Worm (Caenorhabditis elegans): Measurements from ENCODE around the gene ulp-1.

Gene ulp-1

ce11 chrIII:5146749-5147148 is 22.9 kb downstream of the ulp-1 start:
- no peak for TF ChIP-seq unc-86 (tag; optimal IDR thresholded peaks at IDR 0.05)
- peak; percentile 91 for TF ChIP-seq elt-2 (tag; optimal IDR thresholded peaks at IDR 0.05)
- TF ChIP-seq tbx-2 (tag; optimal IDR thresholded peaks at IDR 0.05): peak; percentile 74

ce11 chrIII:5145874-5146273 is 23.7 kb downstream of the ulp-1 start:
- TF ChIP-seq tbx-7 (tag; optimal IDR thresholded peaks at IDR 0.05) (no peak), K02D7.2 (tag; optimal IDR thresholded peaks at IDR 0.05) (no peak), ceh-9 (tag; optimal IDR thresholded peaks at IDR 0.05) (no peak), lim-6 (tag; optimal IDR thresholded peaks at IDR 0.05) (no peak), sox-4 (tag; optimal IDR thresholded peaks at IDR 0.05) (no peak), mec-3 (tag; optimal IDR thresholded peaks at IDR 0.05; ENCODE audit: borderline replicate concordance) (no peak), ama-1 (optimal IDR thresholded peaks at IDR 0.05) (no peak), ceh-48 (tag; optimal IDR thresholded peaks at IDR 0.05) (no peak), C08G9.2 (tag; optimal IDR thresholded peaks at IDR 0.05) (no peak), hlh-13 (GFP tag; optimal IDR thresholded peaks at IDR 0.05) (no peak), elt-4 (tag; optimal IDR thresholded peaks at IDR 0.05) (no peak), rnt-1 (tag; optimal IDR thresholded peaks at IDR 0.05) (no peak), ceh-2 (tag; optimal IDR thresholded peaks at IDR 0.05) (no peak), pat-9 (tag; optimal IDR thresholded peaks at IDR 0.05) (no peak), ahr-1 (tag; optimal IDR thresholded peaks at IDR 0.05) (no peak)

ce11 chrIII:5144169-5144568 is 25.4 kb downstream of the ulp-1 start:
- no peak for TF ChIP-seq madf-2 (tag; optimal IDR thresholded peaks at IDR 0.05)
- TF ChIP-seq hlh-30 (tag; optimal IDR thresholded peaks at IDR 0.05; ENCODE audit: insufficient read depth): peak; percentile 23

ce11 chrIII:5143520-5143919 is 26.1 kb downstream of the ulp-1 start:
- TF ChIP-seq ceh-9 (tag; optimal IDR thresholded peaks at IDR 0.05) (no peak), elt-2 (tag; optimal IDR thresholded peaks at IDR 0.05) (peak; percentile 18)

- peak; percentile 28 for TF ChIP-seq hlh-30 (tag; optimal IDR thresholded peaks at IDR 0.05; ENCODE audit: insufficient read depth)
- TF ChIP-seq eyg-1 (tag; optimal IDR thresholded peaks at IDR 0.05): no peak
- peak; percentile 4 for TF ChIP-seq unc-55 (GFP tag; optimal IDR thresholded peaks at IDR 0.05)
Observed at ce11 chrIII:5141935-5142334, 27.7 kb downstream of the ulp-1 start.

- TF ChIP-seq unc-55 (GFP tag; optimal IDR thresholded peaks at IDR 0.05) (peak; percentile 71), odd-2 (tag; optimal IDR thresholded peaks at IDR 0.05) (no peak), tbx-2 (tag; optimal IDR thresholded peaks at IDR 0.05) (peak; percentile 90), ceh-48 (tag; optimal IDR thresholded peaks at IDR 0.05) (no peak), elt-2 (tag; optimal IDR thresholded peaks at IDR 0.05) (no peak), ets-4 (tag; optimal IDR thresholded peaks at IDR 0.05) (peak; percentile 3), mec-3 (tag; optimal IDR thresholded peaks at IDR 0.05; ENCODE audit: borderline replicate concordance) (no peak), gmeb-2 (tag; optimal IDR thresholded peaks at IDR 0.05) (no peak), dmd-4 (tag; optimal IDR thresholded peaks at IDR 0.05; ENCODE audit: borderline replicate concordance) (no peak), che-1 (tag; optimal IDR thresholded peaks at IDR 0.05) (no peak), eyg-1 (tag; optimal IDR thresholded peaks at IDR 0.05) (no peak), pag-3 (tag; optimal IDR thresholded peaks at IDR 0.05; ENCODE audit: borderline replicate concordance) (no peak), fkh-10 (GFP tag; optimal IDR thresholded peaks at IDR 0.05) (no peak), pqm-1 (tag; optimal IDR thresholded peaks at IDR 0.05) (no peak), ceh-18 (tag; optimal IDR thresholded peaks at IDR 0.05) (peak; percentile 53), ceh-30 (tag; optimal IDR thresholded peaks at IDR 0.05) (no peak), nhr-11 (tag; optimal IDR thresholded peaks at IDR 0.05) (no peak)
Observed at ce11 chrIII:5140559-5140958, 29.0 kb downstream of the ulp-1 start.

Measured in whole organism, late embryonic.